Fruit fly (Drosophila melanogaster) Kc167 (cell line): ENCODE data around the gene Vha26.

ENCODE experiments used
- h ChIP-seq: fragments of >200 bp; optimal IDR thresholded peaks from 3 replicates; lab custom pipeline; 2018; ENCODE audit warnings: missing external identifiers
- insv ChIP-seq: fragments of >200 bp; optimal IDR thresholded peaks from 3 replicates; lab custom pipeline; 2018; ENCODE audit warnings: missing external identifiers
- psq ChIP-seq: fragments of >200 bp; optimal IDR thresholded peaks from 2 replicates; lab custom pipeline; 2017; ENCODE audit warnings: missing external identifiers
- ttk ChIP-seq: sonication (Bioruptor generic); optimal IDR thresholded peaks from 2 replicates; lab custom pipeline; 2017; ENCODE audit warnings: missing external identifiers

- no peak for TF ChIP-seq insv (lab: Kevin White, UChicago)
- no peak for TF ChIP-seq h (lab: Kevin White, UChicago)
- TF ChIP-seq psq: no peak
- TF ChIP-seq ttk: no peak
Observed at dm6 chr3R:5594878-5595277, 3.3 kb downstream of the Vha26 start.
